Fruit fly (Drosophila melanogaster): ENCODE data around the gene CG12011.

The CG12011 gene

DNA sequence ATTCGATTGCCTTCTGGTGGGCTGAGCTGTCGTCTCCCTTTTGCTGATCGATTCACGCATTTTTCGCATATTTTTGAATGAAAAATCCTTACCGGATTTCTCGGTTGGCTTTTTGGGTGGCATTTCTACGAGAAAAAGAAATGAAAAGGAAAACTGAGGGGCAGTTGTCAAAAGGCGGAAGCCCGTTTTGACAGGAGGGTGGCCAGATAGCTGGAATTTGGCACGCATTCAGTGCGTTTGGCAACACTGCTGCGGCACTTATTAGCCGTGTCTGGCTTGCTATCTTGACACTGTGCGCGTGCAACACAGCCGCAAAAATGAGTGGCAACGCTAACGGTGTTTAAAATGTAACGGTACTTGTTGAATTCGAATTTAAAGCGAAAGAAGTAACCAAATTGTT is 25.9 kb upstream of the CG12011 start, which contains the start of gene RpL23A:
RpL23A (minus strand) TSS at position 151 of the 400 bp plus-strand sequence.
- TF ChIP-seq GATAe (GFP tag; conservative IDR thresholded peaks at IDR 0.05), result peak; percentile 75
- peak; percentile 95 for TF ChIP-seq CG1233 (GFP tag; optimal IDR thresholded peaks at IDR 0.05)
- TF ChIP-seq CG6272 (GFP tag; IDR thresholded peaks at IDR 0.05), result peak; percentile 91
- TF ChIP-seq Nf-YB (GFP tag; optimal IDR thresholded peaks at IDR 0.05), result peak; percentile 79
- peak; percentile 97 for TF ChIP-seq NfI (GFP tag; optimal IDR thresholded peaks at IDR 0.05)
- peak; percentile 94 for TF ChIP-seq Rx (GFP tag; IDR thresholded peaks at IDR 0.05)
- peak; percentile 61 for TF ChIP-seq Deaf1 (tag; optimal IDR thresholded peaks at IDR 0.05)
- peak; percentile 96 for TF ChIP-seq CG9817 (tag; optimal IDR thresholded peaks at IDR 0.05)
- peak; percentile 98 for TF ChIP-seq shn (GFP tag; optimal IDR thresholded peaks at IDR 0.05)
- TF ChIP-seq chif (GFP tag; optimal IDR thresholded peaks at IDR 0.05), result peak; percentile 95 to 96
- TF ChIP-seq ken (GFP tag; IDR thresholded peaks at IDR 0.05), result peak; percentile 98
- TF ChIP-seq tna (GFP tag; IDR thresholded peaks at IDR 0.05; ENCODE audit: partially characterized antibody), result no peak
- no peak for TF ChIP-seq prd (optimal IDR thresholded peaks at IDR 0.05)
- peak; percentile 89 for TF ChIP-seq prd (GFP tag; IDR thresholded peaks at IDR 0.05)
- TF ChIP-seq CG6689 (GFP tag; IDR thresholded peaks at IDR 0.05), result peak; percentile 85
- peak; percentile 87 for TF ChIP-seq CG5245 (GFP tag; optimal IDR thresholded peaks at IDR 0.05)
- TF ChIP-seq Pdp1 (GFP tag; optimal IDR thresholded peaks at IDR 0.05), result peak; percentile 92 to 93
- TF ChIP-seq CoRest (tag; optimal IDR thresholded peaks at IDR 0.05), result peak; percentile 92
- TF ChIP-seq chn (GFP tag; optimal IDR thresholded peaks at IDR 0.05), result peak; percentile 95
- TF ChIP-seq CG18011 (GFP tag; optimal IDR thresholded peaks at IDR 0.05), result peak; percentile 87
- TF ChIP-seq CG3163 (GFP tag; optimal IDR thresholded peaks at IDR 0.05), result peak; percentile 90
- TF ChIP-seq CG31365 (tag; optimal IDR thresholded peaks at IDR 0.05), result peak; percentile 81
- TF ChIP-seq sens (GFP tag), result peak; percentile 98
- TF ChIP-seq CG7556 (GFP tag; optimal IDR thresholded peaks at IDR 0.05), result peak; percentile 87
- no peak for TF ChIP-seq HLH4C (GFP tag; IDR thresholded peaks at IDR 0.05; ENCODE audit: partially characterized antibody)
- TF ChIP-seq run (tag; optimal IDR thresholded peaks at IDR 0.05), result peak; percentile 70
- peak; percentile 71; the same call in 1 of the 2 replicates for TF ChIP-seq Taf1 (GFP tag; IDR thresholded peaks at IDR 0.05)
- peak; percentile 95 for TF ChIP-seq ERR (GFP tag; optimal IDR thresholded peaks at IDR 0.05)
- TF ChIP-seq CG1603 (tag; optimal IDR thresholded peaks at IDR 0.05), result peak; percentile 100
- peak; percentile 87 for TF ChIP-seq fd3F (GFP tag; optimal IDR thresholded peaks at IDR 0.05)
- peak; percentile 81 for TF ChIP-seq Bgb (GFP tag; IDR thresholded peaks at IDR 0.05; ENCODE audit: partially characterized antibody)
- peak; percentile 68 for TF ChIP-seq danr (GFP tag; IDR thresholded peaks at IDR 0.05)
- TF ChIP-seq ssp (GFP tag; IDR thresholded peaks at IDR 0.05), result peak; percentile 87
- TF ChIP-seq CG10209 (GFP tag; optimal IDR thresholded peaks at IDR 0.05), result peak; percentile 97
- peak; percentile 87 for TF ChIP-seq Oaz (GFP tag; IDR thresholded peaks at IDR 0.05)
- TF ChIP-seq CG1024 (GFP tag; IDR thresholded peaks at IDR 0.05), result peak; percentile 87
- TF ChIP-seq MESR4 (GFP tag; optimal IDR thresholded peaks at IDR 0.05), result peak; percentile 99
- TF ChIP-seq Stat92E (GFP tag; optimal IDR thresholded peaks at IDR 0.05), result peak in 1 of 3 experiments; percentile 91
- TF ChIP-seq D19A (tag; optimal IDR thresholded peaks at IDR 0.05), result peak; percentile 63
- TF ChIP-seq Dp (GFP tag; optimal IDR thresholded peaks at IDR 0.05), result peak; percentile 87
- peak; percentile 95 for TF ChIP-seq CG12391 (tag; optimal IDR thresholded peaks at IDR 0.05)
- TF ChIP-seq CG8388 (GFP tag; optimal IDR thresholded peaks at IDR 0.05), result peak; percentile 82
- TF ChIP-seq Jarid2 (GFP tag; optimal IDR thresholded peaks at IDR 0.05), result peak; percentile 85
- TF ChIP-seq chinmo (GFP tag; IDR thresholded peaks at IDR 0.05; ENCODE audit: partially characterized antibody), result no peak
- peak; percentile 90 for TF ChIP-seq CG43689 (GFP tag; IDR thresholded peaks at IDR 0.05)
- TF ChIP-seq gfzf (GFP tag; optimal IDR thresholded peaks at IDR 0.05), result peak; percentile 58
- peak; percentile 90 for TF ChIP-seq Blimp-1 (GFP tag; optimal IDR thresholded peaks at IDR 0.05)
- TF ChIP-seq kah (GFP tag; optimal IDR thresholded peaks at IDR 0.05), result peak; percentile 79
- TF ChIP-seq Hr51 (GFP tag; optimal IDR thresholded peaks at IDR 0.05), result peak; percentile 79 to 97
